Fruit fly (Drosophila melanogaster) whole organism, embryonic: ENCODE results near the gene rols.

Source experiments
- CG10462 ChIP-seq: fragments of 200-800 bp; sonication (Bioruptor generic); optimal IDR thresholded peaks from 2 replicates; lab custom pipeline; 2016; ENCODE audit warnings: missing biosample characterization, missing genetic modification characterization
- CG11723 ChIP-seq: fragments of 200-800 bp; sonication (Bioruptor generic); optimal IDR thresholded peaks from 2 replicates; lab custom pipeline; 2017; ENCODE audit warnings: missing biosample characterization, mild to moderate bottlenecking, missing genetic modification characterization
- CG14441 ChIP-seq: fragments of 200-800 bp; sonication (Bioruptor generic); IDR thresholded peaks from 2 replicates; pipeline ENCODE4 v1.3.6; 2022; ENCODE audit warnings: missing biosample characterization, missing genetic modification characterization
- CG16815 ChIP-seq: fragments of 200-800 bp; sonication (Bioruptor generic); optimal IDR thresholded peaks from 3 replicates; lab custom pipeline; 2017; ENCODE audit warnings: missing biosample characterization, mild to moderate bottlenecking, missing genetic modification characterization
- CG17328 ChIP-seq: fragments of 200-800 bp; sonication (Bioruptor generic); IDR thresholded peaks from 2 replicates; pipeline ENCODE4 v1.3.6; 2022; ENCODE audit warnings: missing biosample characterization, missing genetic modification characterization
- CG17912 ChIP-seq: fragments of 200-800 bp; sonication (Bioruptor generic); optimal IDR thresholded peaks from 2 replicates; lab custom pipeline; 2018; ENCODE audit warnings: missing biosample characterization, mild to moderate bottlenecking, missing genetic modification characterization
- CG1832 ChIP-seq: fragments of 200-800 bp; sonication (Bioruptor generic); optimal IDR thresholded peaks from 2 replicates; lab custom pipeline; 2017; ENCODE audit warnings: missing biosample characterization, mild to moderate bottlenecking, missing genetic modification characterization, inconsistent platforms
- CG2120 ChIP-seq: fragments of 200-800 bp; sonication (Bioruptor generic); optimal IDR thresholded peaks from 3 replicates; lab custom pipeline; 2016; ENCODE audit warnings: missing biosample characterization, missing genetic modification characterization
- CG31365 ChIP-seq: fragments of 200-800 bp; sonication (Bioruptor generic); optimal IDR thresholded peaks from 2 replicates; lab custom pipeline; 2018; ENCODE audit warnings: missing biosample characterization, mild to moderate bottlenecking, missing genetic modification characterization
- CG6654 ChIP-seq: fragments of 200-800 bp; sonication (Bioruptor generic); optimal IDR thresholded peaks from 2 replicates; lab custom pipeline; 2017; ENCODE audit warnings: missing biosample characterization, mild to moderate bottlenecking, missing genetic modification characterization
- CG6854 ChIP-seq: fragments of 200-800 bp; sonication (Bioruptor generic); optimal IDR thresholded peaks from 3 replicates; lab custom pipeline; 2017; ENCODE audit warnings: missing biosample characterization, mild to moderate bottlenecking, missing genetic modification characterization
- CG8924 ChIP-seq: fragments of 200-800 bp; optimal IDR thresholded peaks from 3 replicates; lab custom pipeline; 2019; ENCODE audit warnings: missing biosample characterization, mild to moderate bottlenecking, missing genetic modification characterization, moderate library complexity
- CG9437 ChIP-seq: fragments of 200-800 bp; sonication (Bioruptor generic); optimal IDR thresholded peaks from 2 replicates; lab custom pipeline; 2018; ENCODE audit warnings: missing biosample characterization, mild to moderate bottlenecking, missing genetic modification characterization
- CkIIα-i1 ChIP-seq: fragments of 200-800 bp; sonication (Bioruptor generic); IDR thresholded peaks from 2 replicates; pipeline ENCODE4 v1.3.6; 2022; ENCODE audit warnings: missing biosample characterization, missing genetic modification characterization
- Dbx ChIP-seq: fragments of 200-800 bp; sonication (Bioruptor generic); IDR thresholded peaks from 3 replicates; pipeline ENCODE4 v1.3.6; 2022; ENCODE audit warnings: missing biosample characterization, missing genetic modification characterization
- Dfd ChIP-seq, 2 experiments: fragments of >200 bp; optimal IDR thresholded peaks; 2 replicates each; lab custom pipeline; 2017; ENCODE audit warnings: missing biosample characterization in 2 of 2, missing genetic modification characterization in 2 of 2
- Ets65A ChIP-seq: fragments of 200-800 bp; sonication (Bioruptor generic); peaks from one replicate; lab custom pipeline; 2016; ENCODE audit warnings: missing biosample characterization, missing genetic modification characterization
- Ets97D ChIP-seq: fragments of 200-800 bp; sonication (Bioruptor generic); optimal IDR thresholded peaks from 3 replicates; lab custom pipeline; 2016; ENCODE audit warnings: missing biosample characterization, missing genetic modification characterization
- Fer3 ChIP-seq: fragments of 200-800 bp; sonication (Bioruptor generic); optimal IDR thresholded peaks from 2 replicates; lab custom pipeline; 2018; ENCODE audit warnings: missing biosample characterization, mild to moderate bottlenecking, missing genetic modification characterization, moderate library complexity
- Jarid2 ChIP-seq: fragments of 200-800 bp; sonication (Bioruptor generic); optimal IDR thresholded peaks from 3 replicates; lab custom pipeline; 2017; ENCODE audit warnings: mild to moderate bottlenecking, missing biosample characterization, missing genetic modification reagents, missing genetic modification characterization
- NK7.1 ChIP-seq: fragments of 200-800 bp; sonication (Bioruptor generic); optimal IDR thresholded peaks from 3 replicates; lab custom pipeline; 2016; ENCODE audit warnings: missing biosample characterization, missing genetic modification characterization
- Oli ChIP-seq: fragments of 200-800 bp; sonication (Bioruptor generic); optimal IDR thresholded peaks from 2 replicates; lab custom pipeline; 2018; ENCODE audit warnings: missing biosample characterization, mild to moderate bottlenecking, missing genetic modification characterization, moderate library complexity
- Stat92E ChIP-seq, 3 experiments: fragments of >200 bp in 2 of 3; fragments of 200-800 bp in 1 of 3; sonication (Bioruptor generic) in 1 of 3; optimal IDR thresholded peaks; 2 replicates each; lab custom pipeline; 2017 to 2019; ENCODE audit warnings: missing biosample characterization in 3 of 3, missing genetic modification characterization in 3 of 3, mild to moderate bottlenecking in 1 of 3, moderate library complexity in 1 of 3
- Tbp ChIP-seq: fragments of >200 bp; optimal IDR thresholded peaks from 2 replicates; lab custom pipeline; 2018; ENCODE audit warnings: missing biosample characterization, missing genetic modification characterization
- amos ChIP-seq: fragments of 200-800 bp; sonication (Bioruptor generic); IDR thresholded peaks from 2 replicates; pipeline ENCODE4 v1.3.6; 2022; ENCODE audit warnings: missing biosample characterization, missing genetic modification characterization; ENCODE audit not compliant: partially characterized antibody
- ato ChIP-seq: fragments of 200-800 bp; sonication (Bioruptor generic); IDR thresholded peaks from 2 replicates; pipeline ENCODE4 v1.3.6; 2022; ENCODE audit warnings: missing biosample characterization, missing genetic modification characterization; ENCODE audit not compliant: partially characterized antibody
- cato ChIP-seq: fragments of 200-800 bp; sonication (Bioruptor generic); optimal IDR thresholded peaks from 2 replicates; lab custom pipeline; 2016; ENCODE audit warnings: missing biosample characterization, missing genetic modification characterization, borderline replicate concordance
- klu ChIP-seq: fragments of 200-800 bp; sonication (Bioruptor generic); IDR thresholded peaks from 2 replicates; pipeline ENCODE4 v1.3.6; 2022; ENCODE audit warnings: missing biosample characterization, missing genetic modification characterization
- lov ChIP-seq, 2 experiments: fragments of 200-800 bp in 1 of 2; fragments of >200 bp in 1 of 2; sonication (Bioruptor generic) in 1 of 2; IDR thresholded peaks in 1 of 2; optimal IDR thresholded peaks in 1 of 2; 2 replicates in 1 of 2; 3 replicates in 1 of 2; pipeline versions ENCODE4 v1.3.6 to Lab custom; 2017 to 2022; ENCODE audit warnings: missing biosample characterization in 1 of 2, missing genetic modification characterization in 1 of 2
- luna ChIP-seq: fragments of 200-800 bp; sonication (Bioruptor generic); optimal IDR thresholded peaks from 2 replicates; lab custom pipeline; 2016; ENCODE audit warnings: missing biosample characterization, missing genetic modification characterization
- mirr ChIP-seq: fragments of 200-800 bp; sonication (Bioruptor generic); optimal IDR thresholded peaks from 3 replicates; lab custom pipeline; 2018; ENCODE audit warnings: missing biosample characterization, mild to moderate bottlenecking, missing genetic modification characterization
- rib ChIP-seq: fragments of 200-800 bp; sonication (Bioruptor generic); IDR thresholded peaks from 2 replicates; pipeline ENCODE4 v1.3.6; 2022; ENCODE audit warnings: missing biosample characterization, missing genetic modification characterization
- sob ChIP-seq: fragments of 200-800 bp; sonication (Bioruptor generic); IDR thresholded peaks from 2 replicates; pipeline ENCODE4 v1.3.6; 2022; ENCODE audit warnings: missing biosample characterization, missing genetic modification characterization
- stc ChIP-seq: fragments of 200-800 bp; sonication (Bioruptor generic); IDR thresholded peaks from 2 replicates; pipeline ENCODE4 v1.3.6; 2022; ENCODE audit warnings: missing biosample characterization, missing genetic modification characterization
- trem ChIP-seq: fragments of 200-800 bp; optimal IDR thresholded peaks from 3 replicates; lab custom pipeline; 2019; ENCODE audit warnings: missing biosample characterization, mild to moderate bottlenecking, missing genetic modification characterization, moderate library complexity
- z ChIP-seq: fragments of 200-800 bp; sonication (Bioruptor generic); IDR thresholded peaks from 3 replicates; pipeline ENCODE4 v1.3.6; 2022; ENCODE audit warnings: missing biosample characterization, missing genetic modification characterization
- zf30C ChIP-seq: fragments of 200-800 bp; sonication (Bioruptor generic); optimal IDR thresholded peaks from 3 replicates; lab custom pipeline; 2018; ENCODE audit warnings: missing biosample characterization, mild to moderate bottlenecking, missing genetic modification characterization

rols gene

dm6 chr3L:11992960-11993359, 71.7 kb downstream of the rols start, which contains the start of gene viaf (continued):
- TF ChIP-seq CG10462 (GFP tag; lab: Kevin White, UChicago) (peak; percentile 23), Dfd (GFP tag; optimal IDR thresholded peaks at IDR 0.05; lab: Kevin White, UChicago) (no peak), mirr (GFP tag; lab: Kevin White, UChicago) (no peak), CG17328 (GFP tag; lab: Robert Waterston, UW) (no peak), Jarid2 (GFP tag; lab: Kevin White, UChicago) (peak; percentile 25), ato (GFP tag; lab: Robert Waterston, UW) (peak; percentile 86), CG6654 (GFP tag; lab: Kevin White, UChicago) (no peak), Oli (tag; lab: Kevin White, UChicago) (no peak), cato (GFP tag; lab: Kevin White, UChicago) (no peak), CG17912 (GFP tag; lab: Kevin White, UChicago) (peak; percentile 42), CG16815 (GFP tag; lab: Kevin White, UChicago) (no peak), CG1832 (GFP tag; lab: Kevin White, UChicago) (no peak), Stat92E (GFP tag; optimal IDR thresholded peaks at IDR 0.05; lab: Kevin White, UChicago) (no peak), stc (no peak; the same call in 1 of the 2 replicates), NK7.1 (no peak), Ets65A (GFP tag; lab: Kevin White, UChicago) (peak; percentile 86), CG31365 (tag; lab: Kevin White, UChicago) (no peak), lov (optimal IDR thresholded peaks at IDR 0.05; lab: Kevin White, UChicago) (no peak), lov (GFP tag; IDR thresholded peaks at IDR 0.05; lab: Robert Waterston, UW) (no peak), trem (tag; lab: Kevin White, UChicago) (peak; percentile 67), Ets97D (GFP tag; lab: Kevin White, UChicago) (peak; percentile 23), CG9437 (GFP tag; lab: Kevin White, UChicago) (no peak), CG14441 (GFP tag; lab: Robert Waterston, UW) (peak; percentile 30), zf30C (GFP tag; lab: Kevin White, UChicago) (no peak)

DNA sequence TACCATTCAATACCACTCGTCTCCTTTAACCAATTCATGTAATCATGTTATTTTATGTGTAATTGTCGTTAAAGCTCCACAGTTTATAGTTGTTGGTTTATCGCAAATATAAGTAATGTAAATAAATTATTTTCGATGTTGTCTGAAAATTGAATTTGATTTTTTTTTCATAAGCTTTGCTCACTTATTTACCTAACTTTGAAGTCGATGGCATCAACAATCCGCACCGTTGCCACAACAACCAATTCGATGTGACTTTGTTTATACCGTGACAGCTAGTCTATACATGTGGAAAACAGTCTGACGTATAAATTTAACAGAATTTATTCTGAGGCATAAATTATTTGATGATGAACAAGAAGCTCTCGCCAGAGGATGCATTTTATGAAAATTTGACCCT, 74.2 kb downstream of the rols start, which contains the start of gene CG6931:
Gene CG6931, plus strand, starts transcription at position 301 of the 400 bp plus-strand sequence.
- no peak for TF ChIP-seq CG6854 (GFP tag; lab: Kevin White, UChicago)
- TF ChIP-seq CG11723 (GFP tag; lab: Kevin White, UChicago): no peak
- no peak for TF ChIP-seq CG2120 (GFP tag; lab: Kevin White, UChicago)
- no peak for TF ChIP-seq klu (GFP tag; lab: Robert Waterston, UW)
- no peak for TF ChIP-seq Fer3
- TF ChIP-seq CkIIα-i1 (GFP tag; lab: Robert Waterston, UW): no peak
- no peak for TF ChIP-seq Dbx (GFP tag; lab: Robert Waterston, UW)
- TF ChIP-seq sob (GFP tag; lab: Robert Waterston, UW): no peak
- no peak for TF ChIP-seq Tbp (GFP tag; lab: Kevin White, UChicago)
- no peak for TF ChIP-seq z
- TF ChIP-seq CG8924 (tag; lab: Kevin White, UChicago): no peak

DNA sequence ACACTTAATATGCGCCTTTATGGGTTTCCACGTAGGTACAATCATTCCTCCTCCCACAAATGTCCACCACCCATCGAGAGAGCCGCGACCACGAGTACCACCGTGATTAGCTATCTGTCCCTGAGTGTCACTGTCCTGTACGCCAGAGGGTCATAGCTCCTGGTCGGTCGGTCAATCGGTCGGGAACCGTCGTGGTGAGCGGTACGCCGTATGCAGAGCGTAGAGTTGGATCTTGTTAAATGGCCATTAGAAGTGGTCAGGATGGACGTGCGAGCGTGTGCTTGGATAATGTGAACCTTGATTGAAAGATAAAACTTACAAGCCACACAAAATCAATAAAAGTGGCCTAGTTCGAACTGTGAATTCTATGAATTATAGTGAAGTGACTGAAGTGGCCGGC, 80.1 kb downstream of the rols start, which contains the start of gene CG6938:
Gene CG6938, plus strand, starts transcription at position 301 of the 400 bp plus-strand sequence.
- TF ChIP-seq amos (GFP tag; lab: Robert Waterston, UW) (no peak), Ets65A (GFP tag; lab: Kevin White, UChicago) (peak; percentile 83)

dm6 chr3L:11975811-11976210, 88.8 kb downstream of the rols start, which contains the start of gene CG43896:
Gene CG43896 (plus strand): TSS chr3L:11976111.
- TF ChIP-seq luna (GFP tag; lab: Kevin White, UChicago) (no peak), rib (GFP tag; lab: Robert Waterston, UW) (no peak)
